Worm (Caenorhabditis elegans) whole organism, mixed stage, embryonic: Measurements from ENCODE around the gene ZK418.2.

Experiments
- bed-3 ChIP-seq: fragments of 200-800 bp; sonication (Bioruptor generic); optimal IDR thresholded peaks from 3 replicates; lab custom pipeline; 2018; ENCODE audit warnings: mild to moderate bottlenecking, missing genetic modification characterization, moderate library complexity, missing compliant biosample characterization
- elt-1 ChIP-seq: sonication (generic microtip); optimal IDR thresholded peaks from 2 replicates; lab custom pipeline; 2017; ENCODE audit warnings: missing genetic modification characterization, mild to moderate bottlenecking, missing compliant biosample characterization, antibody characterized with exemption, moderate library complexity, borderline replicate concordance; ENCODE audit not compliant: insufficient read depth
- flh-1 ChIP-seq: fragments of 200-800 bp; sonication (Bioruptor generic); optimal IDR thresholded peaks from 2 replicates; lab custom pipeline; 2018; ENCODE audit warnings: mild to moderate bottlenecking, missing genetic modification characterization, moderate library complexity, missing compliant biosample characterization
- nhr-12 ChIP-seq: fragments of 150-350 bp; optimal IDR thresholded peaks from 2 replicates; lab custom pipeline; 2014; ENCODE audit warnings: missing biosample characterization, missing genetic modification characterization
- nhr-237 ChIP-seq: fragments of 150-350 bp; optimal IDR thresholded peaks from 2 replicates; lab custom pipeline; 2014; ENCODE audit warnings: missing biosample characterization, missing genetic modification characterization
- pha-4 ChIP-seq: fragments of 150-350 bp; optimal IDR thresholded peaks from 2 replicates; lab custom pipeline; 2018; ENCODE audit warnings: missing biosample characterization, missing genetic modification reagents, missing genetic modification characterization

ce11 chrIII:7083106-7083505 lies 8.0 kb upstream of the ZK418.2 start:
- TF ChIP-seq nhr-12 (tag; lab: Kevin White, UChicago), result no peak
- TF ChIP-seq bed-3 (GFP tag; lab: Kevin White, UChicago), result no peak
- TF ChIP-seq elt-1 (tag; lab: Kevin White, UChicago), result no peak
- no peak for TF ChIP-seq flh-1
- no peak for TF ChIP-seq nhr-237 (tag; lab: Kevin White, UChicago)
- no peak for TF ChIP-seq pha-4 (tag; lab: Kevin White, UChicago)
